Worm (Caenorhabditis elegans) whole organism, L3 larva: Measurements from ENCODE around the gene Y17D7B.4.
"Not testable (repeated sequence)": the region's sequence is repeated elsewhere in the genome, so short reads cannot be mapped to it uniquely, and the experiment has no call there.

ENCODE experiments used
- aly-2 ChIP-seq: fragments of 150-350 bp; optimal IDR thresholded peaks from 2 replicates; lab custom pipeline; 2014; ENCODE audit warnings: missing biosample characterization, missing genetic modification characterization
- ceh-16 ChIP-seq: sonication (generic microtip); optimal IDR thresholded peaks from 2 replicates; lab custom pipeline; 2017; ENCODE audit warnings: missing biosample characterization, missing genetic modification characterization
- ceh-28 ChIP-seq: fragments of 150-350 bp; optimal IDR thresholded peaks from 2 replicates; lab custom pipeline; 2014; ENCODE audit warnings: missing biosample characterization, missing genetic modification reagents, missing genetic modification characterization
- ceh-82 ChIP-seq: fragments of 150-350 bp; optimal IDR thresholded peaks from 2 replicates; lab custom pipeline; 2014; ENCODE audit warnings: missing biosample characterization, missing genetic modification characterization
- elt-2 ChIP-seq: sonication (generic microtip); optimal IDR thresholded peaks from 2 replicates; lab custom pipeline; 2016; ENCODE audit warnings: missing genetic modification reagents, mild to moderate bottlenecking, missing genetic modification characterization, missing compliant biosample characterization
- eor-1 ChIP-seq, 2 experiments: fragments of 150-350 bp; optimal IDR thresholded peaks; 2 replicates each; lab custom pipeline; 2014 to 2018; ENCODE audit warnings: missing biosample characterization in 2 of 2, missing genetic modification characterization in 2 of 2
- fkh-10 ChIP-seq: sonication (generic microtip); optimal IDR thresholded peaks from 2 replicates; lab custom pipeline; 2017; ENCODE audit warnings: missing biosample characterization, missing genetic modification reagents, missing genetic modification characterization
- fkh-2 ChIP-seq: fragments of 150-350 bp; optimal IDR thresholded peaks from 2 replicates; lab custom pipeline; 2014; ENCODE audit warnings: missing biosample characterization, missing genetic modification reagents, missing genetic modification characterization
- hmg-11 ChIP-seq: sonication (generic microtip); optimal IDR thresholded peaks from 2 replicates; lab custom pipeline; 2016; ENCODE audit warnings: missing genetic modification characterization, missing compliant biosample characterization
- jun-1 ChIP-seq: fragments of 150-350 bp; optimal IDR thresholded peaks from 2 replicates; lab custom pipeline; 2014; ENCODE audit warnings: missing biosample characterization, missing genetic modification reagents, missing genetic modification characterization
- lin-39 ChIP-seq: fragments of 150-350 bp; optimal IDR thresholded peaks from 2 replicates; lab custom pipeline; 2018; ENCODE audit warnings: missing biosample characterization, missing genetic modification reagents, missing genetic modification characterization
- mdl-1 ChIP-seq: fragments of 150-350 bp; optimal IDR thresholded peaks from 2 replicates; lab custom pipeline; 2014; ENCODE audit warnings: missing biosample characterization, missing genetic modification characterization
- mml-1 ChIP-seq: fragments of 150-350 bp; sonication (generic microtip); optimal IDR thresholded peaks from 3 replicates; lab custom pipeline; 2014; ENCODE audit warnings: missing biosample characterization, missing genetic modification characterization
- nfya-1 ChIP-seq: sonication (generic microtip); optimal IDR thresholded peaks from 2 replicates; lab custom pipeline; 2017; ENCODE audit warnings: missing genetic modification characterization, mild to moderate bottlenecking, missing compliant biosample characterization, antibody characterized with exemption, moderate library complexity; ENCODE audit not compliant: insufficient read depth
- nhr-11 ChIP-seq: fragments of 150-350 bp; optimal IDR thresholded peaks from 2 replicates; lab custom pipeline; 2014; ENCODE audit warnings: missing biosample characterization, missing genetic modification characterization
- nhr-12 ChIP-seq: fragments of 150-350 bp; optimal IDR thresholded peaks from 2 replicates; lab custom pipeline; 2014; ENCODE audit warnings: missing biosample characterization, missing genetic modification characterization
- nhr-23 ChIP-seq: fragments of 150-350 bp; optimal IDR thresholded peaks from 2 replicates; lab custom pipeline; 2014; ENCODE audit warnings: missing biosample characterization, missing genetic modification reagents, missing genetic modification characterization
- nhr-237 ChIP-seq: fragments of 150-350 bp; optimal IDR thresholded peaks from 2 replicates; lab custom pipeline; 2014; ENCODE audit warnings: missing biosample characterization, missing genetic modification characterization
- nhr-25 ChIP-seq: sonication (generic microtip); optimal IDR thresholded peaks from 2 replicates; lab custom pipeline; 2017; ENCODE audit warnings: missing biosample characterization, missing genetic modification characterization
- nhr-28 ChIP-seq: fragments of 150-350 bp; optimal IDR thresholded peaks from 2 replicates; lab custom pipeline; 2014; ENCODE audit warnings: missing biosample characterization, missing genetic modification characterization
- nhr-43 ChIP-seq: sonication (generic microtip); optimal IDR thresholded peaks from 2 replicates; lab custom pipeline; 2016; ENCODE audit warnings: mild to moderate bottlenecking, missing genetic modification characterization, missing compliant biosample characterization; ENCODE audit not compliant: poor library complexity, severe bottlenecking
- nhr-67 ChIP-seq: fragments of 150-350 bp; optimal IDR thresholded peaks from 2 replicates; lab custom pipeline; 2014; ENCODE audit warnings: missing biosample characterization, missing genetic modification characterization
- nhr-76 ChIP-seq: fragments of 150-350 bp; sonication (generic microtip); optimal IDR thresholded peaks from 5 replicates; lab custom pipeline; 2014; ENCODE audit warnings: missing biosample characterization, missing genetic modification characterization
- nhr-77 ChIP-seq: fragments of 150-350 bp; optimal IDR thresholded peaks from 2 replicates; lab custom pipeline; 2014; ENCODE audit warnings: missing biosample characterization, missing genetic modification characterization
- pha-4 ChIP-seq: fragments of 150-350 bp; optimal IDR thresholded peaks from 2 replicates; lab custom pipeline; 2014; ENCODE audit warnings: missing biosample characterization, missing genetic modification reagents, missing genetic modification characterization
- pqm-1 ChIP-seq: fragments of 150-350 bp; optimal IDR thresholded peaks from 2 replicates; lab custom pipeline; 2017; ENCODE audit warnings: missing biosample characterization, missing genetic modification characterization, inconsistent platforms
- skn-1 ChIP-seq: fragments of 150-350 bp; optimal IDR thresholded peaks from 2 replicates; lab custom pipeline; 2014; ENCODE audit warnings: missing biosample characterization, missing genetic modification characterization
- snpc-4 ChIP-seq: fragments of 150-350 bp; optimal IDR thresholded peaks from 2 replicates; lab custom pipeline; 2014; ENCODE audit warnings: missing biosample characterization, missing genetic modification characterization
- tbx-2 ChIP-seq: sonication (generic microtip); optimal IDR thresholded peaks from 2 replicates; lab custom pipeline; 2016; ENCODE audit warnings: mild to moderate bottlenecking, missing genetic modification characterization, missing compliant biosample characterization
- unc-62 ChIP-seq: fragments of 150-350 bp; sonication (generic microtip); optimal IDR thresholded peaks from 4 replicates; lab custom pipeline; 2014; ENCODE audit warnings: missing biosample characterization, missing genetic modification reagents, missing genetic modification characterization
- ztf-11 ChIP-seq: fragments of 150-350 bp; optimal IDR thresholded peaks from 2 replicates; lab custom pipeline; 2014; ENCODE audit warnings: missing biosample characterization, missing genetic modification characterization
- ztf-4 ChIP-seq: fragments of 150-350 bp; optimal IDR thresholded peaks from 2 replicates; lab custom pipeline; 2014; ENCODE audit warnings: missing biosample characterization, missing genetic modification characterization

Gene Y17D7B.4

ce11 chrV:18771390-18771789, 5.1 kb downstream of the Y17D7B.4 start, which contains the start of gene clec-256:
Gene clec-256, plus strand, starts transcription at chrV:18771690.
- TF ChIP-seq nhr-11 (tag; lab: Kevin White, UChicago) (no peak), tbx-2 (tag; lab: Kevin White, UChicago) (no peak), nhr-25 (tag; lab: Kevin White, UChicago) (no peak), ztf-11 (no peak), nhr-23 (no peak), aly-2 (tag; lab: Kevin White, UChicago) (no peak), nhr-28 (tag; lab: Kevin White, UChicago) (no peak), skn-1 (tag; lab: Kevin White, UChicago) (no peak), nhr-77 (no peak), nhr-43 (tag; lab: Kevin White, UChicago) (no peak), nhr-67 (tag; lab: Kevin White, UChicago) (no peak), nhr-12 (no peak)

DNA sequence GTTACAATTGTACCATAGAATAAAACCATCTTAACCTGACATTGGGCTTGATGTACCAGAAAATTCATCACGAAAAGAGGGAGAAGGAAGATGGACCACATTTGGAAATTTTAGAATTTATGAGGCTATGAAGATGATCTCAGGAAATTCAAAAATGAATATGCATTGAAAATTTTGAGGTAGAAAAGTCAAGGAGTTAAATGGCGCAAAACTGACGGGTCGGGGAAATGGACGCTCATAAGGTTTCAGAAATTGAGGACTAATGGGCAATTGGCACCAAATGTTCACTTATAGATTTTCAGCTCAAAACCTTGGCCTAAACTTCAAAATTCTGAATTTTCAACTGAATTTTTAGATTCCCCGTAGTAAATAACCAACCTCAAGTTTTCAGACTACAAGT, 5.9 kb downstream of the Y17D7B.4 start, which contains the start of gene clec-255:
Gene clec-255 (minus strand): TSS at position 101 of the 400 bp plus-strand sequence.
- TF ChIP-seq pha-4 (tag; lab: Kevin White, UChicago): no peak
- TF ChIP-seq nhr-12: no peak
- TF ChIP-seq eor-1 (tag; optimal IDR thresholded peaks at IDR 0.05; lab: Kevin White, UChicago): no peak
- no peak for TF ChIP-seq snpc-4 (tag; lab: Kevin White, UChicago)
- TF ChIP-seq fkh-2 (tag; lab: Kevin White, UChicago): no peak
- TF ChIP-seq nhr-67 (tag; lab: Kevin White, UChicago): no peak
- TF ChIP-seq lin-39 (tag; lab: Kevin White, UChicago): no peak
- TF ChIP-seq tbx-2 (tag; lab: Kevin White, UChicago): no peak
- no peak for TF ChIP-seq nhr-76 (tag; lab: Kevin White, UChicago)
- no peak for TF ChIP-seq jun-1 (tag; lab: Kevin White, UChicago)
- TF ChIP-seq ceh-16: no peak
- TF ChIP-seq nhr-11 (tag; lab: Kevin White, UChicago): no peak
- no peak for TF ChIP-seq fkh-10 (GFP tag; lab: Kevin White, UChicago)
- no peak for TF ChIP-seq nhr-25 (tag; lab: Kevin White, UChicago)
- no peak for TF ChIP-seq ztf-4 (tag; lab: Kevin White, UChicago)
- TF ChIP-seq elt-2 (tag; lab: Kevin White, UChicago): no peak
- TF ChIP-seq pqm-1 (tag; lab: Kevin White, UChicago): no peak
- no peak for TF ChIP-seq unc-62 (GFP tag; lab: Kevin White, UChicago)
- TF ChIP-seq nfya-1: no peak
- TF ChIP-seq mml-1 (tag; lab: Kevin White, UChicago): no peak

ce11 chrV:18769902-18770301, 6.6 kb downstream of the Y17D7B.4 start:
- TF ChIP-seq hmg-11 (tag; lab: Kevin White, UChicago): no peak
- no peak for TF ChIP-seq skn-1 (tag; lab: Kevin White, UChicago)
- no peak for TF ChIP-seq nhr-237 (tag; lab: Kevin White, UChicago)
- no peak for TF ChIP-seq pqm-1 (tag; lab: Kevin White, UChicago)
- no peak for TF ChIP-seq lin-39 (tag; lab: Kevin White, UChicago)
- TF ChIP-seq nhr-28 (tag; lab: Kevin White, UChicago): no peak
- TF ChIP-seq snpc-4 (tag; lab: Kevin White, UChicago): no peak
- TF ChIP-seq nfya-1: no peak
- TF ChIP-seq mdl-1: no peak
- TF ChIP-seq nhr-25 (tag; lab: Kevin White, UChicago): no peak
- TF ChIP-seq ceh-82 (tag; lab: Kevin White, UChicago): no peak
- TF ChIP-seq tbx-2 (tag; lab: Kevin White, UChicago): no peak
- TF ChIP-seq nhr-76 (tag; lab: Kevin White, UChicago): no peak

DNA sequence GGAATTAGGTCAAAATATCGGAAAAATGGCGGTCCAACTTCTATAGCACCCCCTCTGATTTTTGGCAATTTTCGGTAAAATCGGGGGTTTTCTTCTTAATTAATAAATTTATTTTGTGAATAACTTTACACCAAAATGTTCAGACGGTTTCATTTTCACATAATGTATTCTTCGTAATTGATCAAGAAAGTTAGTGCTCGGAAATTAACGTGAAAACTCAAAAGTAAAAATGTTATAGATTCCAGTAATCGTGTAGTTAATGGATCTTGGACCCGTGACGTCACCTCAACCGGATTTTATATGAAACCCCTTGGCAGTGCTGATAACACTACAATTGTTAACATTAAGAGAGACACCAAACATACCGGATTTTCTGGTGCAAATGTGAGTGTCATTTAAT, 14.4 kb downstream of the Y17D7B.4 start, which contains the start of gene F11D11.22:
Gene F11D11.22 (plus strand): TSS at position 301 of the 400 bp plus-strand sequence.
- not testable (repeated sequence) for TF ChIP-seq mdl-1; ceh-28 (tag; lab: Kevin White, UChicago); fkh-10 (GFP tag; lab: Kevin White, UChicago)

- TF ChIP-seq nhr-77: no peak
- no peak for TF ChIP-seq ceh-16
- no peak for TF ChIP-seq nhr-237 (tag; lab: Kevin White, UChicago)
- TF ChIP-seq nhr-76 (tag; lab: Kevin White, UChicago): no peak
Measured at ce11 chrV:18761078-18761477, 15.4 kb downstream of the Y17D7B.4 start, which contains the start of gene F11D11.4. Gene F11D11.4, plus strand, starts transcription at chrV:18761378.
